Worm (Caenorhabditis elegans) whole organism, young adult: ENCODE measurements around the gene T26H8.4.

Experiments
- ama-1 ChIP-seq, 3 experiments: fragments of 150-350 bp in 1 of 3; sonication (generic microtip) in 2 of 3; optimal IDR thresholded peaks; 2 replicates each; lab custom pipeline; 2014 to 2018; ENCODE audit warnings: missing biosample characterization in 2 of 3, missing genetic modification characterization in 2 of 3, missing genetic modification reagents in 2 of 3
- ceh-91 ChIP-seq: fragments of 200-800 bp; sonication (Bioruptor generic); IDR thresholded peaks from 2 replicates; pipeline ENCODE4 v1.3.6; 2022; ENCODE audit warnings: missing genetic modification reagents, missing genetic modification characterization, missing compliant biosample characterization
- him-1 ChIP-seq: sonication (generic microtip); optimal IDR thresholded peaks from 2 replicates; lab custom pipeline; 2016; ENCODE audit warnings: missing genotype, missing genetic modification reagents, missing genetic modification characterization, missing compliant biosample characterization
- hmg-1.2 ChIP-seq: fragments of 200-800 bp; sonication (Bioruptor generic); IDR thresholded peaks from 2 replicates; pipeline ENCODE4 v1.3.6; 2022; ENCODE audit warnings: missing genetic modification reagents, missing genetic modification characterization, missing compliant biosample characterization
- snpc-4 ChIP-seq, 5 experiments: fragments of 150-350 bp in 1 of 5; sonication (generic microtip) in 4 of 5; optimal IDR thresholded peaks; 2 replicates each; lab custom pipeline; 2014 to 2018; ENCODE audit warnings: missing genetic modification characterization in 5 of 5, missing biosample characterization in 3 of 5, antibody characterized with exemption in 2 of 5, mild to moderate bottlenecking in 2 of 5, missing compliant biosample characterization in 2 of 5, missing genotype in 2 of 5, moderate library complexity in 2 of 5, missing genetic modification reagents in 1 of 5

- TF ChIP-seq hmg-1.2 (GFP tag; lab: Robert Waterston, UW) = no peak
- no peak for TF ChIP-seq snpc-4 (GFP tag; optimal IDR thresholded peaks at IDR 0.05; lab: Kevin White, UChicago)
- no peak for TF ChIP-seq snpc-4 (tag; optimal IDR thresholded peaks at IDR 0.05; lab: Kevin White, UChicago)
- no peak for TF ChIP-seq him-1 (tag; lab: Kevin White, UChicago)
- no peak for TF ChIP-seq ama-1 (optimal IDR thresholded peaks at IDR 0.05; lab: Kevin White, UChicago)
- no peak for TF ChIP-seq ama-1 (GFP tag; optimal IDR thresholded peaks at IDR 0.05; lab: Kevin White, UChicago)
- no peak for TF ChIP-seq ceh-91 (GFP tag; lab: Robert Waterston, UW)
Measured at ce11 chrV:15298597-15298996, 8.0 kb downstream of the T26H8.4 start, which contains the start of gene cpr-3.
